Worm (Caenorhabditis elegans): ENCODE measurements around the gene prk-1.

prk-1 gene

DNA sequence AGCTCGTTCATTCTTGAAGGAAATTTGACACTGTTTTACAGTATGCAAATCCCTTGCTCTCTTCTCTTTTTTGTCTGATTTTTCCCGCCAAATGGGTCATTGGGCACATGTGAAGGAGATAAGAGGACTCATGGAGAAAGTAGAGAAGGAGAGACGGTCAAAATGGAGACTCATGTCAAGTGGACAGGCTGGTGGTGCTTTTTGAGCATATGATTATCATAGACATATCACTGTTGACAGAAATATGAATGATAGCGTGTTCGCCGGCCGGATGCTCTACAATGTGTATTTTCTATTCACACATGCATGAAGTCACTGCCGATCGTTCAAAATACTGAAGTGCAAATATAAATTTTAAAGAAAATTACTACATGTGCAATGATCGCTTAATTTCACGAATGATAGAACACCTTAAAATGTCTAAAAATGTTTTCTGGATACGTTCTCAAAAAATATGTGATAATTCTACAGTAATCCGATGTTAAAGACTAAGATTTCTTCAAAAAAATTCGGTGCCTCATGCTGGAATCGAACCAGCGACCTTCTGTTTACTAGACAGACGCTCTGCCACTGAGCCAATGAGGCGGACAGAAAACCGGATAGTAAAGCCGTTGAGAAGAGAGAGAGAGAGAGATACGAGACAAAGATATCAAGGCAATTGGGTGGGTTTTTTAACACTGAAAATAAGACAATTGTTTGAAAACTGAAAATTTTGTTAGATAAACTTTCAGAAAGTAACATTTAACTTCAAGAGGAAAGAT is 40.3 kb downstream of the prk-1 start (continued):
- TF ChIP-seq nfya-1 (tag; optimal IDR thresholded peaks at IDR 0.05) (peak; percentile 38), ceh-34 (tag; optimal IDR thresholded peaks at IDR 0.05) (no peak), mec-3 (tag; optimal IDR thresholded peaks at IDR 0.05; ENCODE audit: borderline replicate concordance) (no peak), ceh-14 (tag; optimal IDR thresholded peaks at IDR 0.05) (no peak), elt-2 (tag; optimal IDR thresholded peaks at IDR 0.05) (peak; percentile 8), pha-4 (tag; optimal IDR thresholded peaks at IDR 0.05) (no peak), dve-1 (tag; optimal IDR thresholded peaks at IDR 0.05) (peak; percentile 45), tbx-2 (tag; optimal IDR thresholded peaks at IDR 0.05) (peak; percentile 6), ceh-2 (tag; optimal IDR thresholded peaks at IDR 0.05) (no peak), unc-55 (GFP tag; optimal IDR thresholded peaks at IDR 0.05) (no peak), elt-4 (tag; optimal IDR thresholded peaks at IDR 0.05) (no peak), ref-2 (tag; optimal IDR thresholded peaks at IDR 0.05) (peak; percentile 12), gmeb-2 (tag; optimal IDR thresholded peaks at IDR 0.05) (peak; percentile 50), lim-6 (tag; optimal IDR thresholded peaks at IDR 0.05) (no peak), ceh-48 (tag; optimal IDR thresholded peaks at IDR 0.05) (no peak), ceh-22 (tag; optimal IDR thresholded peaks at IDR 0.05) (no peak), pag-3 (tag; optimal IDR thresholded peaks at IDR 0.05; ENCODE audit: borderline replicate concordance) (no peak), K02D7.2 (tag; optimal IDR thresholded peaks at IDR 0.05) (no peak), pat-9 (tag; optimal IDR thresholded peaks at IDR 0.05) (peak; percentile 33), ceh-18 (tag; optimal IDR thresholded peaks at IDR 0.05) (peak; percentile 12)

DNA sequence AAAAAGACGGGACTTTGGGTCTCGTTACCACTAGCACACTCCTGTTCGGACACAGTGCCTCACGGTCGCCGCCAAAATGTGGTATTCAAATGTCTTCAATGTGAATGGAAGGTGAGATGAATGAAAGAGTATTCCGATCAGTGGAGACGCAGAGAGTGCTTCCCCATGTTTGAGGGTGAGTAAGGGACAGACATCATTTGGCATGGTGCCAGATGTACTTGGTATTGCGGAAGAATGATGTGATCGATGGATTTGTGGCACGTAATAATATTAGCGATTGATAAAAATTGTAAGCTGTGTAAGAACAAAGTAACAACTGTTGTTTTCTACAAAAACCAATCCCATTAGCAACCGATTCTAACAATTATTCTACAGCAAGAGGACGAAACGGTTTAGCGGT is 42.1 kb downstream of the prk-1 start:
- no peak for TF ChIP-seq Y22D7AL.16 (tag; optimal IDR thresholded peaks at IDR 0.05)
- TF ChIP-seq fax-1 (tag; optimal IDR thresholded peaks at IDR 0.05) = no peak
- no peak for TF ChIP-seq unc-42 (tag; optimal IDR thresholded peaks at IDR 0.05)
- TF ChIP-seq tbx-7 (tag; optimal IDR thresholded peaks at IDR 0.05) = no peak
- TF ChIP-seq elt-2 (tag; optimal IDR thresholded peaks at IDR 0.05) = no peak
- no peak for TF ChIP-seq sox-4 (tag; optimal IDR thresholded peaks at IDR 0.05)
- no peak for TF ChIP-seq ttx-3 (tag; optimal IDR thresholded peaks at IDR 0.05)
- no peak for TF ChIP-seq ceh-9 (tag; optimal IDR thresholded peaks at IDR 0.05)
- TF ChIP-seq npax-4 (tag; optimal IDR thresholded peaks at IDR 0.05) = no peak
- no peak for TF ChIP-seq T23F11.4 (GFP tag; optimal IDR thresholded peaks at IDR 0.05)
- TF ChIP-seq pha-2 (tag; optimal IDR thresholded peaks at IDR 0.05) = no peak
- TF ChIP-seq zip-5 (tag; optimal IDR thresholded peaks at IDR 0.05) = no peak
- no peak for TF ChIP-seq ref-2 (tag; optimal IDR thresholded peaks at IDR 0.05)
- no peak for TF ChIP-seq fkh-6 (tag; optimal IDR thresholded peaks at IDR 0.05)
- no peak for TF ChIP-seq K02D7.2 (tag; optimal IDR thresholded peaks at IDR 0.05)
- no peak for TF ChIP-seq ahr-1 (tag; optimal IDR thresholded peaks at IDR 0.05)
- TF ChIP-seq tbx-2 (tag; optimal IDR thresholded peaks at IDR 0.05) = no peak
- TF ChIP-seq sox-2 (GFP tag; IDR thresholded peaks at IDR 0.05) = no peak
- TF ChIP-seq elt-4 (tag; optimal IDR thresholded peaks at IDR 0.05) = no peak

DNA sequence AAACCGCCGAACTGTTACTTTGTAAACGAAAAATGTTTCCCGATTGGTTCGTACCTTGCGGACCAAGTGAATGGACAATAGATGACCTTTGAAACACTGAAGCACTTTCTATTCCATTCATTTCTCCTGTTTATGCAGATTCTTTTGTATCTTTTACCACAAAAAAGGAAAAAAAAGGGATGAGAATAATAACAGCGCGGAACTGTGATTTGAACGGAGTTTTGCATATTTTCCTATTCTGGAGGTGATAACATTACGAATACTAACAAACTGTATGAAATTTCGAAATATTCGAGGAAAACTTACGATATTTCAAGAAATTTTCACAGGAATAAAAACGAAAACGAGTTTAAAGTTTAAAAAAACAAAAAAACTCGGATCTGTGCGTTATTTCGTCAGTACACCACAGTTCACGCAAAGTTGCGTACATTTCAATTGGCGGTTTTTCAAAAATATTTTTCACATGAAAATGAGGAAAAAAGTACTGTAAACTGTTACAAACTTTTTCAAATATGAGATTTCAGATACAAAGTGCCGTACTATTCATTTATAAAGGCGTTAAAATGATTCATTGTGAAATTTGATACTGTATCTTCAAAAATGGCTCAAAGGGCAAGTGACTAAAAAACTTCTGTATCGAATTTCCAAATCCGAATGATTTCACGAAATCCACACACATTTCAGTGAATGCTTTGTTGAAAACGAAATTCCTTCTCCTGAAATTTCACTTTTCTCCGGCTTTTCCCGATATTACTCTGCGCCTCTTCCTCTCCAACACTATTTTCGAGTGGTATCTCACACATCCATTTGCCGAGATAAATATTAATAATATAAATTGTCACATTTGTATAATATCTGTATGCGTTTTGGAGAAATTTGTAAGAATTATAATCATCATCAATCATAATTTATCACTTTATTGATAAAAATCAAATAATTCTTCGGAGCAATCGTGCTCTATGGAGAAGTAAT is 44.6 kb downstream of the prk-1 start:
- TF ChIP-seq ceh-31 (tag; optimal IDR thresholded peaks at IDR 0.05) (no peak), lim-6 (tag; optimal IDR thresholded peaks at IDR 0.05) (no peak), ceh-45 (GFP tag; IDR thresholded peaks at IDR 0.05) (no peak), npax-4 (tag; optimal IDR thresholded peaks at IDR 0.05) (no peak), madf-2 (tag; optimal IDR thresholded peaks at IDR 0.05) (no peak), ceh-48 (tag; optimal IDR thresholded peaks at IDR 0.05) (no peak), ceh-34 (tag; optimal IDR thresholded peaks at IDR 0.05) (no peak), hlh-30 (tag; optimal IDR thresholded peaks at IDR 0.05; ENCODE audit: insufficient read depth) (no peak), Y22D7AL.16 (tag; optimal IDR thresholded peaks at IDR 0.05) (no peak), fkh-6 (tag; optimal IDR thresholded peaks at IDR 0.05) (no peak), pat-9 (tag; optimal IDR thresholded peaks at IDR 0.05) (no peak)

Measured in whole organism, late embryonic.